Worm (Caenorhabditis elegans) whole organism, mixed stage, embryonic: ENCODE measurements around the gene W04G3.11.

Source experiments
- M03D4.4 ChIP-seq: sonication (generic microtip); optimal IDR thresholded peaks from 2 replicates; lab custom pipeline; 2017; ENCODE audit warnings: mild to moderate bottlenecking, missing genetic modification characterization, missing compliant biosample characterization
- bed-3 ChIP-seq: fragments of 200-800 bp; sonication (Bioruptor generic); optimal IDR thresholded peaks from 3 replicates; lab custom pipeline; 2018; ENCODE audit warnings: mild to moderate bottlenecking, missing genetic modification characterization, moderate library complexity, missing compliant biosample characterization
- blmp-1 ChIP-seq: fragments of 150-350 bp; optimal IDR thresholded peaks from 2 replicates; lab custom pipeline; 2014; ENCODE audit warnings: missing biosample characterization, missing genetic modification characterization
- ceh-39 ChIP-seq: fragments of 150-350 bp; optimal IDR thresholded peaks from 2 replicates; lab custom pipeline; 2014; ENCODE audit warnings: missing biosample characterization, missing genetic modification characterization
- ceh-43 ChIP-seq: fragments of 200-800 bp; sonication (Bioruptor generic); optimal IDR thresholded peaks from 2 replicates; lab custom pipeline; 2018; ENCODE audit warnings: mild to moderate bottlenecking, missing genetic modification characterization, moderate library complexity, missing compliant biosample characterization
- cnd-1 ChIP-seq: fragments of 200-800 bp; sonication (Bioruptor generic); optimal IDR thresholded peaks from 2 replicates; lab custom pipeline; 2018; ENCODE audit warnings: mild to moderate bottlenecking, missing genetic modification characterization, missing compliant biosample characterization
- drap-1 ChIP-seq: fragments of 200-800 bp; sonication (Bioruptor generic); optimal IDR thresholded peaks from 3 replicates; lab custom pipeline; 2018; ENCODE audit warnings: mild to moderate bottlenecking, missing genetic modification characterization, missing compliant biosample characterization
- elt-3 ChIP-seq: fragments of 150-350 bp; optimal IDR thresholded peaks from 2 replicates; lab custom pipeline; 2014; ENCODE audit warnings: missing biosample characterization, missing genetic modification characterization
- flh-1 ChIP-seq: fragments of 200-800 bp; sonication (Bioruptor generic); optimal IDR thresholded peaks from 2 replicates; lab custom pipeline; 2018; ENCODE audit warnings: mild to moderate bottlenecking, missing genetic modification characterization, moderate library complexity, missing compliant biosample characterization
- ham-2 ChIP-seq: fragments of 200-800 bp; sonication (Bioruptor generic); optimal IDR thresholded peaks from 2 replicates; lab custom pipeline; 2018; ENCODE audit warnings: mild to moderate bottlenecking, missing genetic modification characterization, missing compliant biosample characterization
- hlh-1 ChIP-seq: fragments of 150-350 bp; optimal IDR thresholded peaks from 2 replicates; lab custom pipeline; 2014; ENCODE audit warnings: missing biosample characterization, missing genetic modification reagents, missing genetic modification characterization
- lin-13 ChIP-seq: fragments of 150-350 bp; optimal IDR thresholded peaks from 2 replicates; lab custom pipeline; 2014; ENCODE audit warnings: missing biosample characterization, missing genetic modification characterization
- lin-32 ChIP-seq: fragments of 200-800 bp; sonication (Bioruptor generic); optimal IDR thresholded peaks from 2 replicates; lab custom pipeline; 2018; ENCODE audit warnings: mild to moderate bottlenecking, missing genetic modification characterization, missing compliant biosample characterization
- lsy-2 ChIP-seq: fragments of 150-350 bp; optimal IDR thresholded peaks from 2 replicates; lab custom pipeline; 2014; ENCODE audit warnings: missing biosample characterization, missing genetic modification characterization
- mab-5 ChIP-seq: fragments of 150-350 bp; optimal IDR thresholded peaks from 2 replicates; lab custom pipeline; 2014; ENCODE audit warnings: missing biosample characterization, missing genetic modification characterization
- mep-1 ChIP-seq: fragments of 150-350 bp; optimal IDR thresholded peaks from 2 replicates; lab custom pipeline; 2017; ENCODE audit warnings: missing biosample characterization, missing genetic modification reagents, missing genetic modification characterization, inconsistent platforms
- mls-2 ChIP-seq: sonication (generic microtip); optimal IDR thresholded peaks from 2 replicates; lab custom pipeline; 2016; ENCODE audit warnings: mild to moderate bottlenecking, missing genetic modification characterization, moderate library complexity, missing compliant biosample characterization
- nhr-12 ChIP-seq: fragments of 150-350 bp; optimal IDR thresholded peaks from 2 replicates; lab custom pipeline; 2014; ENCODE audit warnings: missing biosample characterization, missing genetic modification characterization
- nhr-2 ChIP-seq: fragments of 150-350 bp; optimal IDR thresholded peaks from 2 replicates; lab custom pipeline; 2014; ENCODE audit warnings: missing biosample characterization, missing genetic modification characterization
- nhr-237 ChIP-seq: fragments of 150-350 bp; optimal IDR thresholded peaks from 2 replicates; lab custom pipeline; 2014; ENCODE audit warnings: missing biosample characterization, missing genetic modification characterization
- nhr-28 ChIP-seq: fragments of 150-350 bp; optimal IDR thresholded peaks from 2 replicates; lab custom pipeline; 2014; ENCODE audit warnings: missing biosample characterization, missing genetic modification characterization
- nhr-76 ChIP-seq: sonication (generic microtip); optimal IDR thresholded peaks from 2 replicates; lab custom pipeline; 2017; ENCODE audit warnings: missing biosample characterization, missing genetic modification characterization
- pha-4 ChIP-seq: fragments of 150-350 bp; optimal IDR thresholded peaks from 2 replicates; lab custom pipeline; 2018; ENCODE audit warnings: missing biosample characterization, missing genetic modification reagents, missing genetic modification characterization
- sem-2 ChIP-seq: fragments of 200-800 bp; sonication (Bioruptor generic); optimal IDR thresholded peaks from 2 replicates; lab custom pipeline; 2018; ENCODE audit warnings: mild to moderate bottlenecking, missing genetic modification characterization, missing compliant biosample characterization
- snpc-4 ChIP-seq: fragments of 150-350 bp; optimal IDR thresholded peaks from 2 replicates; lab custom pipeline; 2014; ENCODE audit warnings: missing biosample characterization, missing genetic modification characterization
- tbx-8 ChIP-seq: fragments of 200-800 bp; sonication (Bioruptor generic); optimal IDR thresholded peaks from 2 replicates; lab custom pipeline; 2018; ENCODE audit warnings: mild to moderate bottlenecking, missing genetic modification characterization, moderate library complexity, missing compliant biosample characterization
- unc-120 ChIP-seq: sonication (generic microtip); optimal IDR thresholded peaks from 2 replicates; lab custom pipeline; 2017; ENCODE audit warnings: missing genetic modification characterization, missing compliant biosample characterization; ENCODE audit not compliant: poor library complexity, severe bottlenecking
- unc-39 ChIP-seq: fragments of 150-350 bp; optimal IDR thresholded peaks from 2 replicates; lab custom pipeline; 2014; ENCODE audit warnings: missing biosample characterization, missing genetic modification characterization
- ztf-11 ChIP-seq: fragments of 150-350 bp; optimal IDR thresholded peaks from 2 replicates; lab custom pipeline; 2014; ENCODE audit warnings: missing biosample characterization, missing genetic modification characterization

W04G3.11 gene

DNA sequence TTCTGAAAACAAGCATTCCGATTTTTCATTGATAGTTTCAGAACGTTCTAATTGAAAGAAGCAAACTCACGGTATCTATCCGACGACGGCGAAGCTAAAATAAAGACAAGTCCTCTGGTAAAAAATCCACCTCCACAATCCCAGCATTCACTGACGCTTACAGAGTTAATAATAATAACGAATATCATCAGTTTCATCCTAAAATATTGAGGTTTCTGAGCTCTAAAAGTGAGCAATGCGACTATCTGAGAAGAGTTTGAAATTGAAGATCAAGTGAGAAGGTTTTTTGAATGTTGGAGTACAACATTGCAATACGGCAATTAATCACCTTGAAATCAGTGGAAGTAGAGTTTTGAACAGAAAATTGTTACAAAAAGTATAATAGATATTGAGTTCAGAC, 12.5 kb upstream of the W04G3.11 start, which contains the start of gene W04G3.12:
Gene W04G3.12, minus strand, starts transcription at position 311 of the 400 bp plus-strand sequence.
- no peak for TF ChIP-seq mls-2
- no peak for TF ChIP-seq ceh-39 (tag; lab: Kevin White, UChicago)
- TF ChIP-seq unc-120 (tag; lab: Kevin White, UChicago): no peak
- no peak for TF ChIP-seq flh-1 (GFP tag; lab: Kevin White, UChicago)
- no peak for TF ChIP-seq hlh-1

DNA sequence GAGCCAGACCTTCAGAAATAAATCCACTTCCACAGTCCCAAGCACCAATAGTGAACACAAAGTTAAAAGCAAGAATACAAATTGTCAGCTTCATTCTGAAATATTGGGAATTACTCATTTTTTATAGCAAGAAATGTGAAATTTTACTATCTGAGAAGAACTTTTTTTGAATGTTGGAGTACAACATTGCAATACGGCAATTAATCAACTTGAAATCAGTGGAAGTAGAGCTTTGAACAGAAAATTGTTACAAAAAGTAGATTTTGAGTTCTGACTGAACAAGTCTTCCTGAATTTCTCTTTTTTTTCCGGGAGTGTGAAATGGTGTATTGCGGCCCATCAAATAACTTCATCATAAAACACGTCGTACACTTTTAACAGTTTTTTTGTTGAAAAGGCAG, 10.8 kb upstream of the W04G3.11 start, which contains the start of gene W04G3.10:
Gene W04G3.10, minus strand, starts transcription at position 101 of the 400 bp plus-strand sequence.
- no peak for TF ChIP-seq hlh-1
- no peak for TF ChIP-seq mab-5 (tag; lab: Kevin White, UChicago)
- TF ChIP-seq lin-13: no peak
- no peak for TF ChIP-seq flh-1 (GFP tag; lab: Kevin White, UChicago)
- TF ChIP-seq mep-1 (tag; lab: Kevin White, UChicago): no peak
- TF ChIP-seq ceh-43 (GFP tag; lab: Kevin White, UChicago): no peak
- TF ChIP-seq nhr-76 (tag; lab: Kevin White, UChicago): no peak
- TF ChIP-seq mls-2: no peak
- no peak for TF ChIP-seq elt-3 (tag; lab: Kevin White, UChicago)
- TF ChIP-seq drap-1 (GFP tag; lab: Kevin White, UChicago): no peak
- TF ChIP-seq nhr-12: no peak
- TF ChIP-seq lin-32: no peak
- no peak for TF ChIP-seq M03D4.4 (tag; lab: Kevin White, UChicago)
- TF ChIP-seq nhr-28: no peak
- TF ChIP-seq ham-2 (GFP tag; lab: Kevin White, UChicago): no peak
- TF ChIP-seq unc-120 (tag; lab: Kevin White, UChicago): no peak
- TF ChIP-seq blmp-1 (tag; lab: Kevin White, UChicago): no peak
- TF ChIP-seq lsy-2: no peak
- TF ChIP-seq cnd-1 (tag; lab: Kevin White, UChicago): no peak
- no peak for TF ChIP-seq unc-39 (tag; lab: Kevin White, UChicago)

DNA sequence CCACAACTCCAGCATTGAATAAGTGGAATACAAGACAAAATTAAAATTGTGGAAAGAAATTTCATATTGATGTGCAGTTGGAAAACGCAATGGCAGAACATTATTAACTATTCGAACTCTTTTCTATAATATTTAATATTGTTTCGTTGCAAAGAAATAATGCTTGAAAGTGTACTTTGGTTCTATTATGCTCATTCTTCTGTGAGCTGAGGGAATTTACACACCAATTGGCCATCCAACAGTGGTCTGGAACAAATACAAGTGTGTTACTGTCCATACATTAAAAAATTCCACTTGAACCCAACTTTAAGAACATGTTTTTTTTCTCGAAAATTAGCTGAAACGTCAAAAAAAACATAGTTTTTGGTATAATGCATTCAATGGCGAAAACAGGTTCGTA, 9.3 kb upstream of the W04G3.11 start, which contains the start of gene W04G3.13:
Gene W04G3.13, minus strand, starts transcription at position 101 of the 400 bp plus-strand sequence.
- TF ChIP-seq ceh-43 (GFP tag; lab: Kevin White, UChicago): no peak
- TF ChIP-seq nhr-12: no peak
- TF ChIP-seq lin-32: no peak
- TF ChIP-seq ztf-11: no peak
- TF ChIP-seq snpc-4 (tag; lab: Kevin White, UChicago): no peak
- no peak for TF ChIP-seq lsy-2
- TF ChIP-seq mep-1 (tag; lab: Kevin White, UChicago): no peak

DNA sequence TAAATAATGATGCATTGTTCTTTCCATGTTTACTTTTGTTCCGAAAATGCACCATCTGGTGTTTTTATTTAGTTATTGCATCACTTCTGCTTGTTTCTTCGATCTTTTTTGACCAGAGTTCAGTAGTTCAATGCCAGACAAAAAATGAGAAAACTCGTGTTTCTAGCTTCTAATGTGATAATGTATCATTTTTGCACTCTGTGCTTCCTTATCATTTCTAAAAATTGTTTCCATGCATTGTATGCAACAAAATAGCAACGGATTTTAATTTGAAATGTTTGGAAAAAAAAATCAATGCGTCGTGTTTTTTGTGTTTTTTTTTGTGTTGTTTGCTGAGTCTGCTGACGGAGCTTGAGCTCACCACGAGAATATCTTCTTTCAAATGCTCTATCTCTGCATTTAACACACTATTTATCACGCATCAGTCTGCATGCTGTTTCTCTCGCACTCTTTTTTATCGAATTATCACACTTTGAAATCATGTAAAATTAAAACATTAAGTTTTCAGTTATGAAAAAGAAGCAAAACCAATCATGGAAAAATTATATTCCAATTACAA, 8.7 kb upstream of the W04G3.11 start, which contains the start of gene sulp-7:
Gene sulp-7, plus strand, starts transcription at position 509 of the 559 bp plus-strand sequence.
- no peak for TF ChIP-seq snpc-4 (tag; lab: Kevin White, UChicago)
- TF ChIP-seq unc-39 (tag; lab: Kevin White, UChicago): no peak
- no peak for TF ChIP-seq bed-3 (GFP tag; lab: Kevin White, UChicago)
- no peak for TF ChIP-seq M03D4.4 (tag; lab: Kevin White, UChicago)
- TF ChIP-seq nhr-28: no peak
- TF ChIP-seq pha-4 (tag; lab: Kevin White, UChicago): no peak
- no peak for TF ChIP-seq ceh-39 (tag; lab: Kevin White, UChicago)
- TF ChIP-seq elt-3 (tag; lab: Kevin White, UChicago): no peak
- TF ChIP-seq mls-2: no peak
- no peak for TF ChIP-seq tbx-8 (GFP tag; lab: Kevin White, UChicago)
- no peak for TF ChIP-seq nhr-237 (tag; lab: Kevin White, UChicago)
- no peak for TF ChIP-seq sem-2 (GFP tag; lab: Kevin White, UChicago)

DNA sequence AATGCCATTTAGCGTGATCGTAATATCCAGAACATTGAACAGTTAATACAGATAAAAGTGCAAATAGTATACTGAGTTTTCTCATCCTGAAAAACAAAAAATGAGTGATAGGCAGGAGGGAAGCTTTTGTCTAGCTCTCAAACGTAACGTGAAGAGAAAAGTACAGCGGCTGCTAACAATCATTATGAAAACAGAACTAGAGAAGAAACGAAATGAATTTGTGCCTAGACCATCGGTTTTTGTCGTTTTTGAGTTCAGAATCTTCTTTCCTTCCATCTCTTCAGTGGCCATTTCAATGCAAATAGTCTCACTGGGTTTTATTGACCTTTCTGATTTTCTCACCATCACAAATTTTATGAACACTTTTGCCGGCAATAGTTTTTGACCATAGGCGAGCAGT, 3.8 kb upstream of the W04G3.11 start, which contains the start of gene W04G3.7:
Gene W04G3.7, minus strand, starts transcription at position 101 of the 400 bp plus-strand sequence.
- TF ChIP-seq ham-2 (GFP tag; lab: Kevin White, UChicago): no peak
- TF ChIP-seq lsy-2: no peak
- no peak for TF ChIP-seq ceh-43 (GFP tag; lab: Kevin White, UChicago)
- no peak for TF ChIP-seq nhr-76 (tag; lab: Kevin White, UChicago)
- no peak for TF ChIP-seq unc-39 (tag; lab: Kevin White, UChicago)
- no peak for TF ChIP-seq hlh-1
- TF ChIP-seq lin-32: no peak
- no peak for TF ChIP-seq tbx-8 (GFP tag; lab: Kevin White, UChicago)
- no peak for TF ChIP-seq nhr-2 (tag; lab: Kevin White, UChicago)
- TF ChIP-seq mab-5 (tag; lab: Kevin White, UChicago): no peak
- TF ChIP-seq, all 35 proteins: peak for 0
